Worm (Caenorhabditis elegans) whole organism, young adult: ENCODE results near the gene fbxb-14.

Experiments used
- K11D2.4 ChIP-seq: fragments of 200-800 bp; sonication (Bioruptor generic); IDR thresholded peaks from 2 replicates; pipeline ENCODE4 v1.3.6; 2022; ENCODE audit warnings: missing genetic modification reagents, missing genetic modification characterization, missing compliant biosample characterization
- Y53F4B.3 ChIP-seq: fragments of 200-800 bp; sonication (Bioruptor generic); IDR thresholded peaks from 2 replicates; pipeline ENCODE4 v1.3.6; 2022; ENCODE audit warnings: missing genetic modification reagents, missing genetic modification characterization, missing compliant biosample characterization
- aptf-3 ChIP-seq: fragments of 200-800 bp; sonication (Bioruptor generic); IDR thresholded peaks from 2 replicates; pipeline ENCODE4 v1.3.6; 2022; ENCODE audit warnings: missing genetic modification characterization, missing compliant biosample characterization
- dpl-1 ChIP-seq: fragments of 150-350 bp; optimal IDR thresholded peaks from 2 replicates; lab custom pipeline; 2014; ENCODE audit warnings: missing biosample characterization, missing genetic modification reagents, missing genetic modification characterization
- nfya-2 ChIP-seq: fragments of 200-800 bp; sonication (Bioruptor generic); IDR thresholded peaks from 2 replicates; pipeline ENCODE4 v1.3.6; 2022; ENCODE audit warnings: missing genetic modification reagents, missing genetic modification characterization, missing compliant biosample characterization
- pbrm-1 ChIP-seq: fragments of 200-800 bp; sonication (Bioruptor generic); IDR thresholded peaks from 2 replicates; pipeline ENCODE4 v1.3.6; 2022; ENCODE audit warnings: missing genetic modification reagents, missing genetic modification characterization, missing compliant biosample characterization
- unc-62 ChIP-seq: fragments of 150-350 bp; optimal IDR thresholded peaks from 2 replicates; lab custom pipeline; 2014; ENCODE audit warnings: missing biosample characterization, missing genetic modification reagents, missing genetic modification characterization
- zfh-2 ChIP-seq: fragments of 200-800 bp; sonication (Bioruptor generic); conservative IDR thresholded peaks from 2 replicates; pipeline ENCODE4 v1.3.6; 2022; ENCODE audit warnings: missing genetic modification reagents, missing genetic modification characterization, missing compliant biosample characterization

DNA sequence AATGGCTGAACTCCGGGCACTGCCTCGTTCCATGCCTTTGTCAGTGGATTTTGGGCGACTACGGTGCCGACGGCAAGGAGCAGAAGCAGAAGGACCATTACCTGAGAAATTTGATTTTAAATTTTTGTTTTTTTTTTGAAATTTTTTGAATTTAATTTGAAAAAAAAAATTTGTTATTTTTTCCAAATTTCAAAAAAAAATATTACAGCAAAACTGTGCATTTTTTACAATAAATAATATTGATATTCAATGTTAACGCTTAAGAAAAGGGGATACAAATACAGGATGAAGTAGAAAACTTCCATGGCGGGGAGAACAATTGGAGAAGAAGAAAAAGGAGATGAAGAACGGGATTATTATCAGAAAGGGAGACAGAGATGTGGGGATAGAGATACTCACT, 10.5 kb downstream of the fbxb-14 start, which contains the start of gene mlt-8:
- TF ChIP-seq K11D2.4 (GFP tag; lab: Robert Waterston, UW) (no peak), pbrm-1 (GFP tag; lab: Robert Waterston, UW) (no peak), aptf-3 (GFP tag; lab: Robert Waterston, UW) (no peak), Y53F4B.3 (GFP tag; lab: Robert Waterston, UW) (no peak), unc-62 (GFP tag; lab: Kevin White, UChicago) (no peak), zfh-2 (no peak), nfya-2 (GFP tag; lab: Robert Waterston, UW) (no peak), dpl-1 (GFP tag; lab: Kevin White, UChicago) (no peak)
